Worm (Caenorhabditis elegans) whole organism, L3 larva: ENCODE results near the gene C53A5.11.

ENCODE experiments used
- R02D3.7 ChIP-seq: fragments of 150-350 bp; optimal IDR thresholded peaks from 2 replicates; lab custom pipeline; 2014; ENCODE audit warnings: missing biosample characterization, missing genetic modification characterization
- ZK546.5 ChIP-seq: sonication (generic microtip); optimal IDR thresholded peaks from 2 replicates; lab custom pipeline; 2017; ENCODE audit warnings: missing biosample characterization, missing genetic modification characterization
- aly-2 ChIP-seq: fragments of 150-350 bp; optimal IDR thresholded peaks from 2 replicates; lab custom pipeline; 2014; ENCODE audit warnings: missing biosample characterization, missing genetic modification characterization
- ama-1 ChIP-seq: fragments of 150-350 bp; optimal IDR thresholded peaks from 2 replicates; lab custom pipeline; 2018
- ceh-16 ChIP-seq: sonication (generic microtip); optimal IDR thresholded peaks from 2 replicates; lab custom pipeline; 2017; ENCODE audit warnings: missing biosample characterization, missing genetic modification characterization
- ceh-28 ChIP-seq: fragments of 150-350 bp; optimal IDR thresholded peaks from 2 replicates; lab custom pipeline; 2014; ENCODE audit warnings: missing biosample characterization, missing genetic modification reagents, missing genetic modification characterization
- ceh-9 ChIP-seq: sonication (generic microtip); optimal IDR thresholded peaks from 2 replicates; lab custom pipeline; 2018; ENCODE audit warnings: missing biosample characterization, missing genetic modification characterization
- daf-12 ChIP-seq: fragments of 150-350 bp; optimal IDR thresholded peaks from 2 replicates; lab custom pipeline; 2014; ENCODE audit warnings: missing biosample characterization, missing genetic modification reagents, missing genetic modification characterization
- egl-27 ChIP-seq: sonication (generic microtip); optimal IDR thresholded peaks from 4 replicates; lab custom pipeline; 2017; ENCODE audit warnings: missing biosample characterization, missing genetic modification reagents, missing genetic modification characterization
- egl-5 ChIP-seq: fragments of 150-350 bp; optimal IDR thresholded peaks from 2 replicates; lab custom pipeline; 2017; ENCODE audit warnings: missing biosample characterization, missing genetic modification reagents, missing genetic modification characterization, inconsistent platforms
- elt-1 ChIP-seq: fragments of 150-350 bp; optimal IDR thresholded peaks from 2 replicates; lab custom pipeline; 2014; ENCODE audit warnings: missing biosample characterization, missing genetic modification characterization
- elt-2 ChIP-seq: sonication (generic microtip); optimal IDR thresholded peaks from 2 replicates; lab custom pipeline; 2016; ENCODE audit warnings: missing genetic modification reagents, mild to moderate bottlenecking, missing genetic modification characterization, missing compliant biosample characterization
- elt-3 ChIP-seq, 3 experiments: fragments of 150-350 bp in 1 of 3; sonication (generic microtip) in 2 of 3; optimal IDR thresholded peaks; 2 replicates in 2 of 3; 4 replicates in 1 of 3; lab custom pipeline; 2014 to 2017; ENCODE audit warnings: missing biosample characterization in 3 of 3, missing genetic modification characterization in 3 of 3
- eor-1 ChIP-seq, 2 experiments: fragments of 150-350 bp; optimal IDR thresholded peaks; 2 replicates each; lab custom pipeline; 2014 to 2018; ENCODE audit warnings: missing biosample characterization in 2 of 2, missing genetic modification characterization in 2 of 2
- fkh-10 ChIP-seq: sonication (generic microtip); optimal IDR thresholded peaks from 2 replicates; lab custom pipeline; 2017; ENCODE audit warnings: missing biosample characterization, missing genetic modification reagents, missing genetic modification characterization
- fkh-2 ChIP-seq: fragments of 150-350 bp; optimal IDR thresholded peaks from 2 replicates; lab custom pipeline; 2014; ENCODE audit warnings: missing biosample characterization, missing genetic modification reagents, missing genetic modification characterization
- fos-1 ChIP-seq: fragments of 150-350 bp; optimal IDR thresholded peaks from 2 replicates; lab custom pipeline; 2014; ENCODE audit warnings: missing biosample characterization, missing genetic modification characterization
- hmg-11 ChIP-seq: sonication (generic microtip); optimal IDR thresholded peaks from 2 replicates; lab custom pipeline; 2016; ENCODE audit warnings: missing genetic modification characterization, missing compliant biosample characterization
- jun-1 ChIP-seq: fragments of 150-350 bp; optimal IDR thresholded peaks from 2 replicates; lab custom pipeline; 2014; ENCODE audit warnings: missing biosample characterization, missing genetic modification reagents, missing genetic modification characterization
- lin-15B ChIP-seq: fragments of 150-350 bp; optimal IDR thresholded peaks from 2 replicates; lab custom pipeline; 2014; ENCODE audit warnings: missing biosample characterization, missing genetic modification characterization
- lsy-12 ChIP-seq: sonication (generic microtip); optimal IDR thresholded peaks from 2 replicates; lab custom pipeline; 2016; ENCODE audit warnings: mild to moderate bottlenecking, missing genetic modification characterization, missing compliant biosample characterization
- mdl-1 ChIP-seq: fragments of 150-350 bp; optimal IDR thresholded peaks from 2 replicates; lab custom pipeline; 2014; ENCODE audit warnings: missing biosample characterization, missing genetic modification characterization
- mml-1 ChIP-seq: fragments of 150-350 bp; sonication (generic microtip); optimal IDR thresholded peaks from 3 replicates; lab custom pipeline; 2014; ENCODE audit warnings: missing biosample characterization, missing genetic modification characterization
- nfya-1 ChIP-seq: sonication (generic microtip); optimal IDR thresholded peaks from 2 replicates; lab custom pipeline; 2017; ENCODE audit warnings: missing genetic modification characterization, mild to moderate bottlenecking, missing compliant biosample characterization, antibody characterized with exemption, moderate library complexity; ENCODE audit not compliant: insufficient read depth
- nhr-11 ChIP-seq: fragments of 150-350 bp; optimal IDR thresholded peaks from 2 replicates; lab custom pipeline; 2014; ENCODE audit warnings: missing biosample characterization, missing genetic modification characterization
- nhr-12 ChIP-seq: fragments of 150-350 bp; optimal IDR thresholded peaks from 2 replicates; lab custom pipeline; 2014; ENCODE audit warnings: missing biosample characterization, missing genetic modification characterization
- nhr-237 ChIP-seq: fragments of 150-350 bp; optimal IDR thresholded peaks from 2 replicates; lab custom pipeline; 2014; ENCODE audit warnings: missing biosample characterization, missing genetic modification characterization
- nhr-25 ChIP-seq: sonication (generic microtip); optimal IDR thresholded peaks from 2 replicates; lab custom pipeline; 2017; ENCODE audit warnings: missing biosample characterization, missing genetic modification characterization
- nhr-28 ChIP-seq: fragments of 150-350 bp; optimal IDR thresholded peaks from 2 replicates; lab custom pipeline; 2014; ENCODE audit warnings: missing biosample characterization, missing genetic modification characterization
- nhr-43 ChIP-seq: sonication (generic microtip); optimal IDR thresholded peaks from 2 replicates; lab custom pipeline; 2016; ENCODE audit warnings: mild to moderate bottlenecking, missing genetic modification characterization, missing compliant biosample characterization; ENCODE audit not compliant: poor library complexity, severe bottlenecking
- nhr-67 ChIP-seq: fragments of 150-350 bp; optimal IDR thresholded peaks from 2 replicates; lab custom pipeline; 2014; ENCODE audit warnings: missing biosample characterization, missing genetic modification characterization
- nhr-76 ChIP-seq: fragments of 150-350 bp; sonication (generic microtip); optimal IDR thresholded peaks from 5 replicates; lab custom pipeline; 2014; ENCODE audit warnings: missing biosample characterization, missing genetic modification characterization
- nhr-77 ChIP-seq: fragments of 150-350 bp; optimal IDR thresholded peaks from 2 replicates; lab custom pipeline; 2014; ENCODE audit warnings: missing biosample characterization, missing genetic modification characterization
- pqm-1 ChIP-seq: fragments of 150-350 bp; optimal IDR thresholded peaks from 2 replicates; lab custom pipeline; 2017; ENCODE audit warnings: missing biosample characterization, missing genetic modification characterization, inconsistent platforms
- sea-2 ChIP-seq: fragments of 150-350 bp; sonication (generic microtip); optimal IDR thresholded peaks from 4 replicates; lab custom pipeline; 2014; ENCODE audit warnings: missing biosample characterization, missing genetic modification reagents, missing genetic modification characterization
- skn-1 ChIP-seq: fragments of 150-350 bp; optimal IDR thresholded peaks from 2 replicates; lab custom pipeline; 2014; ENCODE audit warnings: missing biosample characterization, missing genetic modification characterization
- snpc-4 ChIP-seq: fragments of 150-350 bp; optimal IDR thresholded peaks from 2 replicates; lab custom pipeline; 2014; ENCODE audit warnings: missing biosample characterization, missing genetic modification characterization
- unc-39 ChIP-seq: sonication (generic microtip); optimal IDR thresholded peaks from 4 replicates; lab custom pipeline; 2017; ENCODE audit warnings: missing biosample characterization, missing genetic modification characterization
- unc-62 ChIP-seq: fragments of 150-350 bp; sonication (generic microtip); optimal IDR thresholded peaks from 4 replicates; lab custom pipeline; 2014; ENCODE audit warnings: missing biosample characterization, missing genetic modification reagents, missing genetic modification characterization
- zag-1 ChIP-seq: fragments of 150-350 bp; optimal IDR thresholded peaks from 2 replicates; lab custom pipeline; 2014; ENCODE audit warnings: missing biosample characterization, missing genetic modification characterization

Gene C53A5.11

DNA sequence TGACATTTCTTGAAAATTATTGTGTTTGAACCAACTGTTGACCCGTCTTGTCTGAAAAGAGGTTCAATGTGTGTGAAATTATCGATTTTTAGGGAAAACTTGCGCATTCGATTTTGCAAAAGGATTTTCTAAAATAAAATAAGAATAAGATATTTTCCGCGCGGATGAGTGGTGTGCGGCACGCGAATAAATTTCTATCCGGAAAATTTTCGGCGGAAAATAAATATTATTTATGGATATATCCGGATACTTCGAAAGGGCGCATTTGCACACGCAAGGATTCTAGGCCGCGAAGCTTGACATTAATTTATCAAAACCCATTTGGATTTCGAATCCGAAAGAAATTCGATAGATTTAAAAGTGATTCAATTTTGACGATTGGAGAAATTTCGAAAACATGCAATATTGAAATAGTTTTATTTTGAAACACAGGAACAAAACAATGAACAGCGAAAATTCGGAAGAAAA is 16.8 kb upstream of the C53A5.11 start, which contains the start of gene rike-1:
Gene rike-1, minus strand, starts transcription at position 51 of the 468 bp plus-strand sequence.
- TF ChIP-seq elt-2 (tag; lab: Kevin White, UChicago) (no peak), elt-1 (no peak), elt-3 (tag; optimal IDR thresholded peaks at IDR 0.05; lab: Kevin White, UChicago) (no peak), nhr-12 (no peak), ama-1 (lab: Kevin White, UChicago) (peak; percentile 11), nhr-76 (tag; lab: Kevin White, UChicago) (no peak), ZK546.5 (tag; lab: Kevin White, UChicago) (no peak), skn-1 (tag; lab: Kevin White, UChicago) (no peak), nhr-237 (no peak), pqm-1 (tag; lab: Kevin White, UChicago) (no peak), mml-1 (tag; lab: Kevin White, UChicago) (no peak), aly-2 (tag; lab: Kevin White, UChicago) (no peak), fkh-2 (tag; lab: Kevin White, UChicago) (no peak), ceh-28 (no peak), nhr-67 (no peak), jun-1 (tag; lab: Kevin White, UChicago) (no peak), daf-12 (no peak), nhr-25 (tag; lab: Kevin White, UChicago) (no peak), nhr-77 (tag; lab: Kevin White, UChicago) (no peak), nhr-28 (tag; lab: Kevin White, UChicago) (no peak), snpc-4 (tag; lab: Kevin White, UChicago) (peak; percentile 47), ceh-16 (tag; lab: Kevin White, UChicago) (no peak), ceh-9 (tag; lab: Kevin White, UChicago) (no peak), lsy-12 (tag; lab: Kevin White, UChicago) (no peak), sea-2 (GFP tag; lab: Kevin White, UChicago) (no peak), hmg-11 (tag; lab: Kevin White, UChicago) (no peak), nfya-1 (tag; lab: Kevin White, UChicago) (peak; percentile 42), eor-1 (tag; optimal IDR thresholded peaks at IDR 0.05; lab: Kevin White, UChicago) (no peak), zag-1 (no peak), fos-1 (tag; lab: Kevin White, UChicago) (no peak), lin-15B (peak; percentile 62), mdl-1 (tag; lab: Kevin White, UChicago) (no peak), nhr-11 (no peak)

DNA sequence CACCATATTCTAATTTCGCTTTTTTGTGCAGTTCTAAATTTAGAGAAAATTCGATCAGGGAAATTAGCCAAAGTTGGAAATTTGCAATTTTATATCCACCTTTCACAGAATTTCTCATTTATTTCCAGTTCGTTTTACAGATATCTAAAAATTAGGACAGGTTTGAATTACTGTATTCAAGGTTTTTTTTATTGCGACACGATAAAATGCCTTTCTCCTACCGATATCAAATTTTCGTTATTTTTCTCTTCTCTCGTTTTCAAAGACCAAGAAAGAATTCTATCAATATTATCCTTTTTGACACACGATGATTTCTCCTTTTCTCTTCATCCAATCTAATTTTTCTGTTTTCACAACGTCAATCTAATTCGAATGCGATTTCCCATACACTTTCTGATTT is 16.1 kb upstream of the C53A5.11 start, which contains the start of gene C53A5.13:
Gene C53A5.13, plus strand, starts transcription at position 301 of the 400 bp plus-strand sequence.
- TF ChIP-seq fkh-10 (GFP tag; lab: Kevin White, UChicago) (no peak), zag-1 (no peak), egl-27 (tag; lab: Kevin White, UChicago) (no peak), daf-12 (no peak), nhr-43 (tag; lab: Kevin White, UChicago) (no peak), egl-5 (no peak), nhr-25 (tag; lab: Kevin White, UChicago) (no peak), fos-1 (tag; lab: Kevin White, UChicago) (no peak), ceh-9 (tag; lab: Kevin White, UChicago) (no peak), nhr-11 (no peak), pqm-1 (tag; lab: Kevin White, UChicago) (no peak), unc-39 (no peak), R02D3.7 (no peak), snpc-4 (tag; lab: Kevin White, UChicago) (no peak)
- TF ChIP-seq, all 47 proteins: peak for 0

DNA sequence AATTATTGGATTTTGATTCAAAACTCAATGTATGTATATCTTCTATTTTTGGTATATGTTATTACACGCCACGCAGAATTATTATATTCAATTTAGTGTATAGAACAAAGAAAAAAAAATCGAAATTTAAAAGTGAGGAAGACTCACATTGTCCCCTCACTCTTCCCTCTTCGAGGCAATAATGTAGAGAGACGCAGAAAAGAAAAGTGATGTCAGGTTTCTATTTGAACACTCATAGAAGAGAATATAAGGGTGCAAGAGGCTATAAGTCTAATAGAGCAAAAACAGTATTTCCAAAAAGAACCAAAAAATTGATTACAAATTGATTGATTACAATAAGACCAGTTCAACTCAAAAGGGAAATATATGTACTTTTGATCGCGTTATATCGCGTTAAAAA is 14.2 kb upstream of the C53A5.11 start:
- TF ChIP-seq egl-27 (tag; lab: Kevin White, UChicago) (no peak), elt-2 (tag; lab: Kevin White, UChicago) (peak; percentile 7), unc-62 (no peak), nhr-77 (tag; lab: Kevin White, UChicago) (no peak)
